Worm (Caenorhabditis elegans) whole organism, L1 larva: ENCODE results near the gene C56G2.15.

Experiments used
- C04F5.9 ChIP-seq: sonication (generic microtip); optimal IDR thresholded peaks from 2 replicates; lab custom pipeline; 2016; ENCODE audit warnings: missing genetic modification characterization, missing compliant biosample characterization
- C34B4.2 ChIP-seq: sonication (generic microtip); optimal IDR thresholded peaks from 2 replicates; lab custom pipeline; 2017; ENCODE audit warnings: mild to moderate bottlenecking, missing genetic modification characterization, missing compliant biosample characterization
- Y116A8C.19 ChIP-seq: sonication (generic microtip); optimal IDR thresholded peaks from 2 replicates; lab custom pipeline; 2016; ENCODE audit warnings: missing compliant biosample characterization, missing genetic modification characterization, borderline replicate concordance
- aha-1 ChIP-seq: fragments of 150-350 bp; optimal IDR thresholded peaks from 2 replicates; lab custom pipeline; 2014; ENCODE audit warnings: missing biosample characterization, missing genetic modification characterization
- alr-1 ChIP-seq: fragments of 200-800 bp; sonication (Bioruptor generic); optimal IDR thresholded peaks from 2 replicates; lab custom pipeline; 2018; ENCODE audit warnings: borderline replicate concordance, mild to moderate bottlenecking, missing genetic modification characterization, missing compliant biosample characterization
- aly-2 ChIP-seq: fragments of 150-350 bp; optimal IDR thresholded peaks from 2 replicates; lab custom pipeline; 2014; ENCODE audit warnings: missing biosample characterization, missing genetic modification characterization
- ceh-8 ChIP-seq: fragments of 200-800 bp; sonication (Bioruptor generic); optimal IDR thresholded peaks from 2 replicates; lab custom pipeline; 2018; ENCODE audit warnings: mild to moderate bottlenecking, missing genetic modification characterization, moderate library complexity, missing compliant biosample characterization
- ceh-88 ChIP-seq: fragments of 200-800 bp; sonication (Bioruptor generic); IDR thresholded peaks from 2 replicates; pipeline ENCODE4 v1.3.6; 2022; ENCODE audit warnings: missing genetic modification characterization, missing compliant biosample characterization
- ces-1 ChIP-seq: fragments of 150-350 bp; optimal IDR thresholded peaks from 2 replicates; lab custom pipeline; 2014; ENCODE audit warnings: missing biosample characterization, missing genetic modification reagents, missing genetic modification characterization
- dpl-1 ChIP-seq, 3 experiments: fragments of 150-350 bp in 2 of 3; sonication (generic microtip) in 1 of 3; optimal IDR thresholded peaks; 2 replicates each; lab custom pipeline; 2014 to 2017; ENCODE audit warnings: missing biosample characterization in 3 of 3, missing genetic modification characterization in 3 of 3, missing genetic modification reagents in 3 of 3
- dsc-1 ChIP-seq: sonication (generic microtip); optimal IDR thresholded peaks from 2 replicates; lab custom pipeline; 2016; ENCODE audit warnings: mild to moderate bottlenecking, missing genetic modification characterization, missing compliant biosample characterization
- egl-13 ChIP-seq: sonication (generic microtip); optimal IDR thresholded peaks from 2 replicates; lab custom pipeline; 2016; ENCODE audit warnings: missing genotype, missing genetic modification reagents, missing genetic modification characterization, missing compliant biosample characterization
- egl-27 ChIP-seq, 2 experiments: fragments of 150-350 bp in 1 of 2; sonication (generic microtip); optimal IDR thresholded peaks; 3 replicates each; lab custom pipeline; 2017 to 2018; ENCODE audit warnings: missing biosample characterization in 2 of 2, missing genetic modification characterization in 2 of 2, missing genetic modification reagents in 2 of 2
- elt-2 ChIP-seq: sonication (generic microtip); optimal IDR thresholded peaks from 2 replicates; lab custom pipeline; 2016; ENCODE audit warnings: missing genetic modification characterization, mild to moderate bottlenecking, inconsistent platforms, missing compliant biosample characterization, missing genetic modification reagents
- elt-3 ChIP-seq, 6 experiments: fragments of 150-350 bp in 1 of 6; sonication (generic microtip); optimal IDR thresholded peaks; 2 replicates each; lab custom pipeline; 2017 to 2018; ENCODE audit warnings: missing biosample characterization in 6 of 6, missing genetic modification characterization in 6 of 6, inconsistent platforms in 1 of 6
- ets-5 ChIP-seq: fragments of 200-800 bp; sonication (Bioruptor generic); IDR thresholded peaks from 2 replicates; pipeline ENCODE4 v1.3.6; 2022; ENCODE audit warnings: missing genetic modification characterization, missing compliant biosample characterization
- fkh-4 ChIP-seq: sonication (generic microtip); optimal IDR thresholded peaks from 2 replicates; lab custom pipeline; 2016; ENCODE audit warnings: missing compliant biosample characterization, missing genetic modification characterization, borderline replicate concordance
- grh-1 ChIP-seq: fragments of 200-800 bp; sonication (Bioruptor generic); IDR thresholded peaks from 2 replicates; pipeline ENCODE4 v1.3.6; 2022; ENCODE audit warnings: missing genetic modification reagents, missing genetic modification characterization, missing compliant biosample characterization
- hlh-17 ChIP-seq: fragments of 200-800 bp; sonication (Bioruptor generic); optimal IDR thresholded peaks from 2 replicates; lab custom pipeline; 2018; ENCODE audit warnings: missing genetic modification characterization, mild to moderate bottlenecking, missing compliant biosample characterization, moderate library complexity, borderline replicate concordance
- hpl-2 ChIP-seq: fragments of 150-350 bp; optimal IDR thresholded peaks from 2 replicates; lab custom pipeline; 2014; ENCODE audit warnings: missing biosample characterization, missing genetic modification reagents, missing genetic modification characterization
- isw-1 ChIP-seq: fragments of 200-800 bp; sonication (Bioruptor generic); IDR thresholded peaks from 2 replicates; pipeline ENCODE4 v1.3.6; 2022; ENCODE audit warnings: missing genetic modification characterization, missing compliant biosample characterization
- jun-1 ChIP-seq: fragments of 150-350 bp; optimal IDR thresholded peaks from 2 replicates; lab custom pipeline; 2014; ENCODE audit warnings: missing biosample characterization, missing genetic modification reagents, missing genetic modification characterization
- lin-13 ChIP-seq: fragments of 150-350 bp; optimal IDR thresholded peaks from 2 replicates; lab custom pipeline; 2014; ENCODE audit warnings: missing biosample characterization, missing genetic modification reagents, missing genetic modification characterization
- lin-14 ChIP-seq: fragments of 200-800 bp; sonication (Bioruptor generic); optimal IDR thresholded peaks from 2 replicates; lab custom pipeline; 2018; ENCODE audit warnings: mild to moderate bottlenecking, missing genetic modification characterization, moderate library complexity, missing compliant biosample characterization
- lin-15B ChIP-seq: fragments of 150-350 bp; sonication (generic microtip); optimal IDR thresholded peaks from 3 replicates; lab custom pipeline; 2014; ENCODE audit warnings: missing biosample characterization, missing genetic modification characterization
- lin-35 ChIP-seq, 2 experiments: fragments of 150-350 bp; optimal IDR thresholded peaks; 2 replicates each; lab custom pipeline; 2014; ENCODE audit warnings: missing biosample characterization in 2 of 2, missing genetic modification characterization in 2 of 2, missing genetic modification reagents in 2 of 2
- lin-39 ChIP-seq: fragments of 150-350 bp; optimal IDR thresholded peaks from 2 replicates; lab custom pipeline; 2014; ENCODE audit warnings: missing biosample characterization, missing genetic modification reagents, missing genetic modification characterization
- lir-3 ChIP-seq: sonication (generic microtip); optimal IDR thresholded peaks from 2 replicates; lab custom pipeline; 2016; ENCODE audit warnings: mild to moderate bottlenecking, missing genetic modification characterization, moderate library complexity, missing compliant biosample characterization; ENCODE audit not compliant: poor library complexity
- mab-9 ChIP-seq: fragments of 200-800 bp; sonication (Bioruptor generic); IDR thresholded peaks from 2 replicates; pipeline ENCODE4 v1.3.6; 2022; ENCODE audit warnings: missing genetic modification reagents, missing genetic modification characterization, missing compliant biosample characterization
- mef-2 ChIP-seq: fragments of 150-350 bp; optimal IDR thresholded peaks from 2 replicates; lab custom pipeline; 2014; ENCODE audit warnings: missing biosample characterization, missing genetic modification characterization
- mep-1 ChIP-seq: fragments of 150-350 bp; optimal IDR thresholded peaks from 2 replicates; lab custom pipeline; 2014; ENCODE audit warnings: missing biosample characterization, missing genetic modification characterization
- nhr-11 ChIP-seq: fragments of 150-350 bp; optimal IDR thresholded peaks from 2 replicates; lab custom pipeline; 2014; ENCODE audit warnings: missing biosample characterization, missing genetic modification characterization
- nhr-20 ChIP-seq: sonication (generic microtip); optimal IDR thresholded peaks from 2 replicates; lab custom pipeline; 2016; ENCODE audit warnings: mild to moderate bottlenecking, missing genetic modification characterization, missing compliant biosample characterization
- nhr-237 ChIP-seq: fragments of 150-350 bp; optimal IDR thresholded peaks from 2 replicates; lab custom pipeline; 2014; ENCODE audit warnings: missing biosample characterization, missing genetic modification characterization
- nhr-28 ChIP-seq: fragments of 150-350 bp; optimal IDR thresholded peaks from 2 replicates; lab custom pipeline; 2014; ENCODE audit warnings: missing biosample characterization, missing genetic modification characterization
- nhr-47 ChIP-seq: sonication (generic microtip); optimal IDR thresholded peaks from 2 replicates; lab custom pipeline; 2016; ENCODE audit warnings: mild to moderate bottlenecking, missing genetic modification characterization, moderate library complexity, missing compliant biosample characterization
- nhr-71 ChIP-seq: sonication (generic microtip); optimal IDR thresholded peaks from 2 replicates; lab custom pipeline; 2016; ENCODE audit warnings: mild to moderate bottlenecking, missing genetic modification characterization, moderate library complexity, missing compliant biosample characterization
- pag-3 ChIP-seq: sonication (generic microtip); optimal IDR thresholded peaks from 2 replicates; lab custom pipeline; 2017; ENCODE audit warnings: missing genetic modification characterization, mild to moderate bottlenecking, missing compliant biosample characterization, antibody characterized with exemption, borderline replicate concordance; ENCODE audit not compliant: insufficient read depth
- pax-3 ChIP-seq: fragments of 200-800 bp; sonication (Bioruptor generic); optimal IDR thresholded peaks from 2 replicates; lab custom pipeline; 2018; ENCODE audit warnings: mild to moderate bottlenecking, missing genetic modification characterization, moderate library complexity, missing compliant biosample characterization
- rnt-1 ChIP-seq: sonication (generic microtip); optimal IDR thresholded peaks from 2 replicates; lab custom pipeline; 2016; ENCODE audit warnings: mild to moderate bottlenecking, missing genetic modification characterization, moderate library complexity, missing compliant biosample characterization
- snu-23 ChIP-seq: sonication (generic microtip); optimal IDR thresholded peaks from 2 replicates; lab custom pipeline; 2016; ENCODE audit warnings: missing genetic modification characterization, missing compliant biosample characterization
- sptf-1 ChIP-seq: fragments of 150-350 bp; optimal IDR thresholded peaks from 2 replicates; lab custom pipeline; 2014; ENCODE audit warnings: missing biosample characterization, missing genetic modification characterization
- sup-37 ChIP-seq: fragments of 200-800 bp; sonication (Bioruptor generic); optimal IDR thresholded peaks from 2 replicates; lab custom pipeline; 2018; ENCODE audit warnings: mild to moderate bottlenecking, missing genetic modification characterization, missing compliant biosample characterization
- tlp-1 ChIP-seq: fragments of 150-350 bp; optimal IDR thresholded peaks from 2 replicates; lab custom pipeline; 2014; ENCODE audit warnings: missing biosample characterization, missing genetic modification characterization
- unc-130 ChIP-seq: fragments of 150-350 bp; optimal IDR thresholded peaks from 2 replicates; lab custom pipeline; 2017; ENCODE audit warnings: missing biosample characterization, missing genetic modification characterization, inconsistent platforms
- unc-30 ChIP-seq: sonication (generic microtip); optimal IDR thresholded peaks from 2 replicates; lab custom pipeline; 2017; ENCODE audit warnings: missing biosample characterization, missing genetic modification characterization
- vab-15 ChIP-seq: sonication (generic microtip); optimal IDR thresholded peaks from 2 replicates; lab custom pipeline; 2017; ENCODE audit warnings: missing genotype, mild to moderate bottlenecking, missing genetic modification characterization, missing compliant biosample characterization
- xbp-1 ChIP-seq: sonication (generic microtip); optimal IDR thresholded peaks from 2 replicates; lab custom pipeline; 2016; ENCODE audit warnings: missing genetic modification characterization, missing compliant biosample characterization
- zag-1 ChIP-seq: fragments of 150-350 bp; optimal IDR thresholded peaks from 2 replicates; lab custom pipeline; 2014; ENCODE audit warnings: missing biosample characterization, missing genetic modification characterization
- zip-4 ChIP-seq: fragments of 200-800 bp; sonication (Bioruptor generic); optimal IDR thresholded peaks from 2 replicates; lab custom pipeline; 2018; ENCODE audit warnings: mild to moderate bottlenecking, missing genetic modification characterization, moderate library complexity, missing compliant biosample characterization
- ztf-4 ChIP-seq: fragments of 150-350 bp; optimal IDR thresholded peaks from 2 replicates; lab custom pipeline; 2014; ENCODE audit warnings: missing biosample characterization, missing genetic modification characterization

Gene C56G2.15

DNA sequence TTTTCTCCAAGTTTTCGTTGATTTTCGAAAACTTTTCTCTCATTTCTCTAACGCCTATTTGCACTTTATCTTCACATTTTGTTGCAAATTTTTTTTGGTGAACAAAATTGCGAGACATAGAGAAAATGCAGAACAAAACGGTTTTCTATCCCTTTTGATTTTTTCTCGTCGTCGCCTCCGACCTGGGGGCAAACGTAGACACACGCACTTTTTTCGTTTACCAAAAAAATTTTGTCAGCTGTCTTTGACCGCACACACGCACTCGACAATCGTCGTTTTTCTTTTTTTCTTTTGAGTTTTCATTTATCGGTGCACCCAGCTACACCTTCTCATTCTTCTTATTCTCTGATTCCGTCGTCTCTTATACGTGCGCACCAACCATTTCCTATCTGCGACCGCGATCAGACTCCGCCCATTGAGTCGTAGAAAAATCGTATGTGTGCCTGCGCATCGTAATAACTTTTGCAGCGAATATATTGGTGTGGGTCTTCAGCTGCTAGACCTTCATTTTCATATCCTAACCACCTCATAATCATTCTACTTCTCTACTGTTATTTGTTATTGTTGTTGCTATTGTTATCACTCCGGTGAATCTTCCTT is 5.3 kb downstream of the C56G2.15 start:
- TF ChIP-seq ceh-88 (no peak), mab-9 (GFP tag; lab: Robert Waterston, UW) (no peak), lin-15B (tag; lab: Kevin White, UChicago) (no peak), lin-13 (GFP tag; lab: Kevin White, UChicago) (peak; percentile 38), unc-130 (tag; lab: Kevin White, UChicago) (peak; percentile 57), zip-4 (GFP tag; lab: Kevin White, UChicago) (no peak), egl-13 (tag; lab: Kevin White, UChicago) (no peak), elt-3 (tag; optimal IDR thresholded peaks at IDR 0.05; lab: Kevin White, UChicago) (peak in 3 of 6 experiments; percentile 7 to 59 (median 14)), Y116A8C.19 (tag; lab: Kevin White, UChicago) (no peak), sup-37 (GFP tag; lab: Kevin White, UChicago) (no peak), vab-15 (peak; percentile 2), mef-2 (no peak), isw-1 (GFP tag; lab: Robert Waterston, UW) (no peak), jun-1 (tag; lab: Kevin White, UChicago) (peak; percentile 24), tlp-1 (tag; lab: Kevin White, UChicago) (no peak), ceh-8 (GFP tag; lab: Kevin White, UChicago) (no peak), aha-1 (tag; lab: Kevin White, UChicago) (no peak), pag-3 (tag; lab: Kevin White, UChicago) (no peak), nhr-47 (tag; lab: Kevin White, UChicago) (peak; percentile 59), nhr-20 (tag; lab: Kevin White, UChicago) (peak; percentile 90), lin-14 (GFP tag; lab: Kevin White, UChicago) (peak; percentile 96), aly-2 (tag; lab: Kevin White, UChicago) (no peak), hlh-17 (GFP tag; lab: Kevin White, UChicago) (no peak), hpl-2 (GFP tag; lab: Kevin White, UChicago) (no peak), mep-1 (tag; lab: Kevin White, UChicago) (peak; percentile 70), sptf-1 (tag; lab: Kevin White, UChicago) (no peak), lin-35 (GFP tag; optimal IDR thresholded peaks at IDR 0.05; lab: Kevin White, UChicago) (peak in 1 of 2 experiments; percentile 54), C34B4.2 (tag; lab: Kevin White, UChicago) (no peak), fkh-4 (no peak), rnt-1 (tag; lab: Kevin White, UChicago) (peak; percentile 81), egl-27 (tag; optimal IDR thresholded peaks at IDR 0.05; lab: Kevin White, UChicago) (peak in 1 of 2 experiments; percentile 14), elt-2 (tag; lab: Kevin White, UChicago) (no peak), dsc-1 (no peak), pax-3 (tag; lab: Kevin White, UChicago) (no peak), xbp-1 (peak; percentile 25), zag-1 (no peak), unc-30 (tag; lab: Kevin White, UChicago) (no peak), ztf-4 (tag; lab: Kevin White, UChicago) (no peak), ces-1 (GFP tag; lab: Kevin White, UChicago) (no peak), nhr-11 (tag; lab: Kevin White, UChicago) (peak; percentile 41), dpl-1 (GFP tag; optimal IDR thresholded peaks at IDR 0.05; lab: Kevin White, UChicago) (peak; percentile 8 to 35 (median 19)), snu-23 (peak; percentile 83), nhr-237 (tag; lab: Kevin White, UChicago) (peak; percentile 24), C04F5.9 (tag; lab: Kevin White, UChicago) (no peak), nhr-71 (tag; lab: Kevin White, UChicago) (peak; percentile 93), alr-1 (no peak), lin-39 (tag; lab: Kevin White, UChicago) (peak; percentile 80), grh-1 (GFP tag; lab: Robert Waterston, UW) (peak; percentile 57), lir-3 (tag; lab: Kevin White, UChicago) (no peak), nhr-28 (no peak), ets-5 (no peak)
